Fruit fly (Drosophila melanogaster) whole organism, prepupa: ENCODE data around the gene Hph.
A peak's percentile ranks its signal among the peaks of the same experiment; 100 is the strongest.

ENCODE experiments used
- Blimp-1 ChIP-seq: fragments of 200-800 bp; sonication (Bioruptor generic); optimal IDR thresholded peaks from 3 replicates; lab custom pipeline; 2017; ENCODE audit warnings: missing biosample characterization, missing genetic modification characterization, mild to moderate bottlenecking, moderate library complexity, missing genetic modification reagents
- CG10631 ChIP-seq: fragments of 200-800 bp; sonication (Bioruptor generic); optimal IDR thresholded peaks from 2 replicates; lab custom pipeline; 2016; ENCODE audit warnings: missing biosample characterization, missing genetic modification characterization
- CG10669 ChIP-seq: fragments of 200-800 bp; sonication (Bioruptor generic); optimal IDR thresholded peaks from 3 replicates; lab custom pipeline; 2018; ENCODE audit warnings: missing biosample characterization, mild to moderate bottlenecking, missing genetic modification characterization, moderate library complexity
- CG11294 ChIP-seq: fragments of 200-800 bp; sonication (Bioruptor generic); IDR thresholded peaks from 2 replicates; pipeline ENCODE4 v1.3.6; 2022; ENCODE audit warnings: missing biosample characterization, missing genetic modification characterization
- CG11762 ChIP-seq: fragments of 200-800 bp; sonication (Bioruptor generic); optimal IDR thresholded peaks from 3 replicates; lab custom pipeline; 2016; ENCODE audit warnings: missing biosample characterization, missing genetic modification characterization; ENCODE audit not compliant: insufficient read depth
- CG11902 ChIP-seq: fragments of 200-800 bp; sonication (Bioruptor generic); optimal IDR thresholded peaks from 3 replicates; lab custom pipeline; 2016; ENCODE audit warnings: missing biosample characterization, missing genetic modification characterization
- CG1621 ChIP-seq: fragments of 200-800 bp; sonication (Bioruptor generic); optimal IDR thresholded peaks from 3 replicates; lab custom pipeline; 2018; ENCODE audit warnings: missing biosample characterization, mild to moderate bottlenecking, missing genetic modification characterization
- CG16779 ChIP-seq: fragments of 200-800 bp; sonication (Bioruptor generic); optimal IDR thresholded peaks from 3 replicates; lab custom pipeline; 2017; ENCODE audit warnings: missing biosample characterization, mild to moderate bottlenecking, missing genetic modification characterization
- CG3032 ChIP-seq: fragments of 200-800 bp; optimal IDR thresholded peaks from 2 replicates; lab custom pipeline; 2019; ENCODE audit warnings: missing biosample characterization, mild to moderate bottlenecking, missing genetic modification characterization, moderate library complexity
- CG31627 ChIP-seq: fragments of 200-800 bp; sonication (Bioruptor generic); optimal IDR thresholded peaks from 3 replicates; lab custom pipeline; 2016; ENCODE audit warnings: missing biosample characterization, missing genetic modification characterization
- CG32006 ChIP-seq: fragments of 200-800 bp; sonication (Bioruptor generic); optimal IDR thresholded peaks from 3 replicates; lab custom pipeline; 2017; ENCODE audit warnings: missing biosample characterization, mild to moderate bottlenecking, missing genetic modification characterization
- CG34406 ChIP-seq: fragments of 200-800 bp; sonication (Bioruptor generic); optimal IDR thresholded peaks from 3 replicates; lab custom pipeline; 2016; ENCODE audit warnings: missing biosample characterization, missing genetic modification characterization
- CG3919 ChIP-seq: fragments of 200-800 bp; sonication (Bioruptor generic); optimal IDR thresholded peaks from 3 replicates; lab custom pipeline; 2016; ENCODE audit warnings: missing biosample characterization, missing genetic modification characterization
- CG4318 ChIP-seq: fragments of 200-800 bp; sonication (Bioruptor generic); optimal IDR thresholded peaks from 3 replicates; lab custom pipeline; 2017; ENCODE audit warnings: missing biosample characterization, mild to moderate bottlenecking, missing genetic modification characterization
- CG6276 ChIP-seq: fragments of 200-800 bp; sonication (Bioruptor generic); optimal IDR thresholded peaks from 2 replicates; lab custom pipeline; 2017; ENCODE audit warnings: missing biosample characterization, mild to moderate bottlenecking, missing genetic modification characterization
- CG6792 ChIP-seq: fragments of 200-800 bp; sonication (Bioruptor generic); optimal IDR thresholded peaks from 3 replicates; lab custom pipeline; 2016; ENCODE audit warnings: missing biosample characterization, missing genetic modification characterization
- CG6808 ChIP-seq: fragments of 200-800 bp; sonication (Bioruptor generic); optimal IDR thresholded peaks from 3 replicates; lab custom pipeline; 2017; ENCODE audit warnings: missing biosample characterization, missing genetic modification characterization, mild to moderate bottlenecking, moderate library complexity, missing genetic modification reagents
- CG6854 ChIP-seq: fragments of 200-800 bp; sonication (Bioruptor generic); optimal IDR thresholded peaks from 2 replicates; lab custom pipeline; 2017; ENCODE audit warnings: missing biosample characterization, mild to moderate bottlenecking, missing genetic modification characterization
- CG8119 ChIP-seq: fragments of 200-800 bp; sonication (Bioruptor generic); IDR thresholded peaks from 3 replicates; pipeline ENCODE4 v1.3.6; 2022; ENCODE audit warnings: missing biosample characterization, missing genetic modification characterization
- CG8319 ChIP-seq: fragments of 200-800 bp; sonication (Bioruptor generic); optimal IDR thresholded peaks from 3 replicates; lab custom pipeline; 2016; ENCODE audit warnings: missing biosample characterization, missing genetic modification characterization
- CG8632 ChIP-seq: fragments of 200-800 bp; sonication (Bioruptor generic); optimal IDR thresholded peaks from 3 replicates; lab custom pipeline; 2016; ENCODE audit warnings: missing biosample characterization, missing genetic modification characterization
- CG9139 ChIP-seq: fragments of 200-800 bp; sonication (Bioruptor generic); optimal IDR thresholded peaks from 3 replicates; lab custom pipeline; 2017; ENCODE audit warnings: missing biosample characterization, mild to moderate bottlenecking, missing genetic modification characterization
- Eip75B ChIP-seq: fragments of 200-800 bp; sonication (Bioruptor generic); optimal IDR thresholded peaks from 3 replicates; lab custom pipeline; 2016; ENCODE audit warnings: missing biosample characterization, missing genetic modification characterization
- Eip78C ChIP-seq: fragments of 200-800 bp; sonication (Bioruptor generic); peaks from one replicate; lab custom pipeline; 2016; ENCODE audit warnings: missing biosample characterization, missing genetic modification characterization
- Eip93F ChIP-seq: fragments of 200-800 bp; sonication (Bioruptor generic); optimal IDR thresholded peaks from 2 replicates; lab custom pipeline; 2016; ENCODE audit warnings: missing biosample characterization, mild to moderate bottlenecking, missing genetic modification characterization
- Ets21C ChIP-seq: fragments of 200-800 bp; sonication (Bioruptor generic); optimal IDR thresholded peaks from 3 replicates; lab custom pipeline; 2016; ENCODE audit warnings: missing biosample characterization, missing genetic modification characterization
- Ets96B ChIP-seq: fragments of 200-800 bp; optimal IDR thresholded peaks from 2 replicates; lab custom pipeline; 2019; ENCODE audit warnings: missing biosample characterization, mild to moderate bottlenecking, missing genetic modification characterization, moderate library complexity
- Gug ChIP-seq: fragments of 200-800 bp; sonication (Bioruptor generic); IDR thresholded peaks from 2 replicates; pipeline ENCODE4 v1.3.6; 2022; ENCODE audit warnings: missing biosample characterization, missing genetic modification characterization
- Hr38 ChIP-seq: sonication (Bioruptor generic); optimal IDR thresholded peaks from 2 replicates; lab custom pipeline; 2016; ENCODE audit warnings: missing biosample characterization, missing genetic modification characterization
- Hr4 ChIP-seq: fragments of 200-800 bp; sonication (Bioruptor generic); optimal IDR thresholded peaks from 3 replicates; lab custom pipeline; 2016; ENCODE audit warnings: missing biosample characterization, missing genetic modification characterization
- Lpt ChIP-seq: fragments of 200-800 bp; sonication (Bioruptor generic); optimal IDR thresholded peaks from 3 replicates; lab custom pipeline; 2016; ENCODE audit warnings: missing biosample characterization, missing genetic modification characterization
- Met ChIP-seq: fragments of 200-800 bp; sonication (Bioruptor generic); optimal IDR thresholded peaks from 3 replicates; lab custom pipeline; 2016; ENCODE audit warnings: missing biosample characterization, missing genetic modification characterization
- OdsH ChIP-seq: fragments of 200-800 bp; sonication (Bioruptor generic); optimal IDR thresholded peaks from 3 replicates; lab custom pipeline; 2016; ENCODE audit warnings: missing biosample characterization, missing genetic modification characterization
- Smox ChIP-seq: fragments of 200-800 bp; sonication (Bioruptor generic); optimal IDR thresholded peaks from 3 replicates; lab custom pipeline; 2016; ENCODE audit warnings: missing biosample characterization, missing genetic modification characterization
- Sox102F ChIP-seq: fragments of 200-800 bp; sonication (Bioruptor generic); optimal IDR thresholded peaks from 2 replicates; lab custom pipeline; 2016; ENCODE audit warnings: missing biosample characterization, mild to moderate bottlenecking, missing genetic modification characterization
- Sox14 ChIP-seq: fragments of 200-800 bp; sonication (Bioruptor generic); optimal IDR thresholded peaks from 3 replicates; lab custom pipeline; 2016; ENCODE audit warnings: missing biosample characterization, missing genetic modification characterization
- achi ChIP-seq: fragments of 200-800 bp; sonication (Bioruptor generic); optimal IDR thresholded peaks from 3 replicates; lab custom pipeline; 2016; ENCODE audit warnings: missing biosample characterization, missing genetic modification characterization
- dsx ChIP-seq: fragments of 200-800 bp; optimal IDR thresholded peaks from 3 replicates; lab custom pipeline; 2019; ENCODE audit warnings: missing biosample characterization, mild to moderate bottlenecking, missing genetic modification characterization, moderate library complexity; ENCODE audit not compliant: poor library complexity, severe bottlenecking
- eg ChIP-seq: fragments of 200-800 bp; sonication (Bioruptor generic); IDR thresholded peaks from 3 replicates; pipeline ENCODE4 v1.3.6; 2022; ENCODE audit warnings: missing biosample characterization, missing genetic modification characterization
- esn ChIP-seq: fragments of 200-800 bp; sonication (Bioruptor generic); optimal IDR thresholded peaks from 2 replicates; lab custom pipeline; 2016; ENCODE audit warnings: missing biosample characterization, mild to moderate bottlenecking, missing genetic modification characterization, moderate library complexity
- fd85E ChIP-seq: fragments of 200-800 bp; sonication (Bioruptor generic); optimal IDR thresholded peaks from 3 replicates; lab custom pipeline; 2016; ENCODE audit warnings: missing biosample characterization, missing genetic modification characterization
- fkh ChIP-seq: fragments of 200-800 bp; sonication (Bioruptor generic); optimal IDR thresholded peaks from 3 replicates; lab custom pipeline; 2017; ENCODE audit warnings: missing biosample characterization, mild to moderate bottlenecking, missing genetic modification characterization, moderate library complexity
- lz ChIP-seq: fragments of 200-800 bp; sonication (Bioruptor generic); optimal IDR thresholded peaks from 3 replicates; lab custom pipeline; 2016; ENCODE audit warnings: missing biosample characterization, missing genetic modification characterization
- net ChIP-seq: fragments of 200-800 bp; sonication (Bioruptor generic); optimal IDR thresholded peaks from 3 replicates; lab custom pipeline; 2016; ENCODE audit warnings: missing biosample characterization, missing genetic modification characterization
- pdm3 ChIP-seq: fragments of 200-800 bp; sonication (Bioruptor generic); optimal IDR thresholded peaks from 3 replicates; lab custom pipeline; 2016; ENCODE audit warnings: missing biosample characterization, missing genetic modification characterization
- salr ChIP-seq, 2 experiments: fragments of 200-800 bp; sonication (Bioruptor generic); optimal IDR thresholded peaks; 3 replicates each; lab custom pipeline; 2016 to 2018; ENCODE audit warnings: missing biosample characterization in 2 of 2, missing genetic modification characterization in 2 of 2, mild to moderate bottlenecking in 1 of 2
- spab ChIP-seq: fragments of 200-800 bp; sonication (Bioruptor generic); optimal IDR thresholded peaks from 2 replicates; lab custom pipeline; 2017; ENCODE audit warnings: missing biosample characterization, mild to moderate bottlenecking, missing genetic modification characterization, missing genetic modification reagents
- ss ChIP-seq, 2 experiments: fragments of 200-800 bp; sonication (Bioruptor generic); optimal IDR thresholded peaks; 2 replicates in 1 of 2; 3 replicates in 1 of 2; lab custom pipeline; 2017 to 2018; ENCODE audit warnings: mild to moderate bottlenecking in 2 of 2, missing biosample characterization in 2 of 2, missing genetic modification characterization in 2 of 2, moderate library complexity in 1 of 2
- topi ChIP-seq: fragments of 200-800 bp; sonication (Bioruptor generic); optimal IDR thresholded peaks from 3 replicates; lab custom pipeline; 2016; ENCODE audit warnings: missing biosample characterization, missing genetic modification characterization
- vri ChIP-seq: fragments of 200-800 bp; sonication (Bioruptor generic); optimal IDR thresholded peaks from 3 replicates; lab custom pipeline; 2016; ENCODE audit warnings: missing biosample characterization, mild to moderate bottlenecking, missing genetic modification characterization

Hph gene

dm6 chr3R:5256462-5257146, at the start of gene Hph, which contains the start of gene Enoph:
TSS of gene Hph (plus strand) at chr3R:5257037.
TSS of gene Enoph (minus strand) at chr3R:5256681.
- TF ChIP-seq CG11762 (GFP tag; lab: Kevin White, UChicago) (peak; percentile 39), CG16779 (no peak), CG9139 (GFP tag; lab: Kevin White, UChicago) (no peak), ss (GFP tag; optimal IDR thresholded peaks at IDR 0.05; lab: Kevin White, UChicago) (peak in 1 of 2 experiments; percentile 57), Eip78C (GFP tag; lab: Kevin White, UChicago) (peak; percentile 78), Ets21C (GFP tag; lab: Kevin White, UChicago) (peak; percentile 62), Blimp-1 (GFP tag; lab: Kevin White, UChicago) (no peak), Hr4 (GFP tag; lab: Kevin White, UChicago) (peak; percentile 65), fkh (GFP tag; lab: Kevin White, UChicago) (peak; percentile 64), esn (GFP tag; lab: Kevin White, UChicago) (peak; percentile 71), CG6808 (GFP tag; lab: Kevin White, UChicago) (peak; percentile 53), lz (GFP tag; lab: Kevin White, UChicago) (peak; percentile 68), CG8632 (GFP tag; lab: Kevin White, UChicago) (peak; percentile 28), salr (GFP tag; optimal IDR thresholded peaks at IDR 0.05; lab: Kevin White, UChicago) (peak in 1 of 2 experiments; percentile 72), CG3919 (GFP tag; lab: Kevin White, UChicago) (peak; percentile 73), CG8119 (GFP tag; lab: Robert Waterston, UW) (peak; percentile 56; the same call in 2 of the 3 replicates), CG10669 (GFP tag; lab: Kevin White, UChicago) (peak; percentile 67), CG8319 (GFP tag; lab: Kevin White, UChicago) (peak; percentile 43), OdsH (GFP tag; lab: Kevin White, UChicago) (peak; percentile 77), fd85E (no peak), Sox102F (peak; percentile 44), Eip93F (GFP tag; lab: Kevin White, UChicago) (no peak), CG32006 (GFP tag; lab: Kevin White, UChicago) (peak; percentile 77), pdm3 (GFP tag; lab: Kevin White, UChicago) (peak; percentile 64), topi (peak; percentile 62), dsx (GFP tag; lab: Kevin White, UChicago) (peak; percentile 49), spab (peak; percentile 11), net (GFP tag; lab: Kevin White, UChicago) (peak; percentile 31), Met (GFP tag; lab: Kevin White, UChicago) (peak; percentile 68), CG31627 (GFP tag; lab: Kevin White, UChicago) (peak; percentile 76), CG34406 (GFP tag; lab: Kevin White, UChicago) (peak; percentile 50), CG6792 (GFP tag; lab: Kevin White, UChicago) (peak; percentile 55), eg (GFP tag; lab: Robert Waterston, UW) (peak; percentile 55; the same call in 2 of the 3 replicates), Eip75B (peak; percentile 58), CG10631 (GFP tag; lab: Kevin White, UChicago) (peak; percentile 76), CG1621 (tag; lab: Kevin White, UChicago) (peak; percentile 7), CG6854 (no peak), CG3032 (peak; percentile 73), achi (peak; percentile 75), CG11294 (peak; percentile 33; the same call in 1 of the 2 replicates), CG4318 (GFP tag; lab: Kevin White, UChicago) (peak; percentile 49), CG6276 (GFP tag; lab: Kevin White, UChicago) (no peak), Hr38 (no peak), Smox (peak; percentile 71), Gug (peak; percentile 71), CG11902 (peak; percentile 60), Ets96B (tag; lab: Kevin White, UChicago) (peak; percentile 56), Sox14 (GFP tag; lab: Kevin White, UChicago) (peak; percentile 76), Lpt (peak; percentile 57), vri (GFP tag; lab: Kevin White, UChicago) (no peak)
